Worm (Caenorhabditis elegans) whole organism, L2 larva: ENCODE measurements around the gene arx-2.

Experiments
- Y55F3AM.14 ChIP-seq: fragments of 200-800 bp; sonication (Bioruptor generic); optimal IDR thresholded peaks from 2 replicates; lab custom pipeline; 2018; ENCODE audit warnings: mild to moderate bottlenecking, missing genetic modification characterization, missing compliant biosample characterization
- aly-2 ChIP-seq: fragments of 150-350 bp; optimal IDR thresholded peaks from 2 replicates; lab custom pipeline; 2014; ENCODE audit warnings: missing biosample characterization, missing genetic modification characterization
- ama-1 ChIP-seq: fragments of 150-350 bp; optimal IDR thresholded peaks from 2 replicates; lab custom pipeline; 2018; ENCODE audit warnings: inconsistent platforms
- ceh-16 ChIP-seq: fragments of 150-350 bp; optimal IDR thresholded peaks from 2 replicates; lab custom pipeline; 2014; ENCODE audit warnings: missing biosample characterization, missing genetic modification characterization
- dmd-4 ChIP-seq: sonication (generic microtip); optimal IDR thresholded peaks from 2 replicates; lab custom pipeline; 2017; ENCODE audit warnings: missing biosample characterization, missing genetic modification characterization
- lsy-2 ChIP-seq, 2 experiments: fragments of 150-350 bp in 1 of 2; sonication (generic microtip) in 1 of 2; optimal IDR thresholded peaks; 2 replicates each; lab custom pipeline; 2014 to 2017; ENCODE audit warnings: missing biosample characterization in 2 of 2, missing genetic modification characterization in 2 of 2
- mbf-1 ChIP-seq: sonication (generic microtip); optimal IDR thresholded peaks from 2 replicates; lab custom pipeline; 2017; ENCODE audit warnings: missing biosample characterization, missing genetic modification characterization
- mdl-1 ChIP-seq, 2 experiments: fragments of 150-350 bp in 1 of 2; sonication (generic microtip) in 1 of 2; optimal IDR thresholded peaks; 2 replicates each; lab custom pipeline; 2017; ENCODE audit warnings: missing biosample characterization in 2 of 2, missing genetic modification characterization in 2 of 2
- nhr-10 ChIP-seq: sonication (generic microtip); optimal IDR thresholded peaks from 2 replicates; lab custom pipeline; 2017; ENCODE audit warnings: missing biosample characterization, missing genetic modification characterization
- nhr-12 ChIP-seq: fragments of 150-350 bp; optimal IDR thresholded peaks from 2 replicates; lab custom pipeline; 2014; ENCODE audit warnings: missing biosample characterization, missing genetic modification characterization
- snpc-4 ChIP-seq: fragments of 150-350 bp; optimal IDR thresholded peaks from 2 replicates; lab custom pipeline; 2014; ENCODE audit warnings: missing biosample characterization, missing genetic modification characterization
- unc-62 ChIP-seq: fragments of 150-350 bp; optimal IDR thresholded peaks from 2 replicates; lab custom pipeline; 2014; ENCODE audit warnings: missing biosample characterization, missing genetic modification reagents, missing genetic modification characterization
- ztf-11 ChIP-seq: sonication (generic microtip); optimal IDR thresholded peaks from 2 replicates; lab custom pipeline; 2017; ENCODE audit warnings: missing biosample characterization, missing genetic modification characterization

- TF ChIP-seq ama-1 (lab: Kevin White, UChicago) (no peak), nhr-12 (tag; lab: Kevin White, UChicago) (no peak), aly-2 (tag; lab: Kevin White, UChicago) (no peak), mdl-1 (tag; optimal IDR thresholded peaks at IDR 0.05; lab: Kevin White, UChicago) (no peak), lsy-2 (tag; optimal IDR thresholded peaks at IDR 0.05; lab: Kevin White, UChicago) (peak; percentile 67 to 90), Y55F3AM.14 (no peak), mbf-1 (no peak), snpc-4 (tag; lab: Kevin White, UChicago) (peak; percentile 69), ceh-16 (tag; lab: Kevin White, UChicago) (peak; percentile 16), unc-62 (GFP tag; lab: Kevin White, UChicago) (no peak), ztf-11 (tag; lab: Kevin White, UChicago) (no peak), dmd-4 (tag; lab: Kevin White, UChicago) (no peak), nhr-10 (no peak)
Observed at ce11 chrV:10355773-10356335, 17.7 kb upstream of the arx-2 start, which contains the start of gene sluh-7.
